Fruit fly (Drosophila melanogaster): Measurements from ENCODE around the gene Zip71B.

Gene Zip71B

dm6 chr3L:14982675-14983084 is 9.4 kb upstream of the Zip71B start, which contains the start of gene CG5114 (continued):
- peak; percentile 91 for TF ChIP-seq CG6791 (GFP tag; IDR thresholded peaks at IDR 0.05; ENCODE audit: partially characterized antibody)
- TF ChIP-seq CG14441 (GFP tag; IDR thresholded peaks at IDR 0.05), result peak; percentile 38; the same call in 1 of the 2 replicates
- TF ChIP-seq CG4820 (GFP tag; optimal IDR thresholded peaks at IDR 0.05), result peak; percentile 29
- TF ChIP-seq CG31224 (GFP tag; IDR thresholded peaks at IDR 0.05), result no peak
- no peak for TF ChIP-seq Poxn (GFP tag; IDR thresholded peaks at IDR 0.05)
- peak; percentile 36 for TF ChIP-seq ind (GFP tag; optimal IDR thresholded peaks at IDR 0.05)
- peak; percentile 73 for TF ChIP-seq lilli (GFP tag; optimal IDR thresholded peaks at IDR 0.05)
- peak; percentile 6 for TF ChIP-seq CG32532 (GFP tag; IDR thresholded peaks at IDR 0.05)
- TF ChIP-seq unpg (GFP tag; optimal IDR thresholded peaks at IDR 0.05), result peak; percentile 31
- peak; percentile 76 for TF ChIP-seq ato (GFP tag; IDR thresholded peaks at IDR 0.05; ENCODE audit: partially characterized antibody)
- TF ChIP-seq luna (GFP tag; optimal IDR thresholded peaks at IDR 0.05), result peak; percentile 1
- no peak for TF ChIP-seq pnt (GFP tag; optimal IDR thresholded peaks at IDR 0.05)
- no peak for TF ChIP-seq ap (GFP tag; IDR thresholded peaks at IDR 0.05)
- TF ChIP-seq fu2 (GFP tag; optimal IDR thresholded peaks at IDR 0.05), result peak; percentile 24
- TF ChIP-seq Neu2 (GFP tag; optimal IDR thresholded peaks at IDR 0.05; ENCODE audit: borderline replicate concordance), result no peak
- TF ChIP-seq crc (GFP tag; optimal IDR thresholded peaks at IDR 0.05), result no peak
- TF ChIP-seq Atf-2 (GFP tag; optimal IDR thresholded peaks at IDR 0.05), result peak; percentile 11
- TF ChIP-seq gsb (GFP tag; IDR thresholded peaks at IDR 0.05), result no peak
- TF ChIP-seq NFAT (GFP tag; IDR thresholded peaks at IDR 0.05), result peak; percentile 57; the same call in 1 of the 2 replicates
- TF ChIP-seq Sry-β (GFP tag; optimal IDR thresholded peaks at IDR 0.05), result no peak
- TF ChIP-seq pzg (GFP tag; optimal IDR thresholded peaks at IDR 0.05), result peak; percentile 96
- no peak for TF ChIP-seq CG6175 (GFP tag; IDR thresholded peaks at IDR 0.05)
- TF ChIP-seq CG3847 (GFP tag; IDR thresholded peaks at IDR 0.05), result peak; percentile 89
- TF ChIP-seq CG18619 (GFP tag; optimal IDR thresholded peaks at IDR 0.05), result no peak
- TF ChIP-seq CG7786 (GFP tag; optimal IDR thresholded peaks at IDR 0.05), result peak; percentile 35
- peak; percentile 31 for TF ChIP-seq CG3163 (GFP tag; optimal IDR thresholded peaks at IDR 0.05)
- TF ChIP-seq Fer2 (tag; optimal IDR thresholded peaks at IDR 0.05), result no peak
- TF ChIP-seq D19B (GFP tag; optimal IDR thresholded peaks at IDR 0.05), result no peak
- peak; percentile 37 for TF ChIP-seq Dad (GFP tag; optimal IDR thresholded peaks at IDR 0.05)
- no peak for TF ChIP-seq CG16815 (GFP tag; optimal IDR thresholded peaks at IDR 0.05)
- peak; percentile 33 for TF ChIP-seq CG30020 (tag; optimal IDR thresholded peaks at IDR 0.05)
- no peak for TF ChIP-seq jigr1 (GFP tag; IDR thresholded peaks at IDR 0.05)
- no peak for TF ChIP-seq GATAe (GFP tag; conservative IDR thresholded peaks at IDR 0.05)
- no peak; the same call in 2 of the 3 replicates for TF ChIP-seq H15 (GFP tag; IDR thresholded peaks at IDR 0.05)
- peak; percentile 55 for TF ChIP-seq row (GFP tag; IDR thresholded peaks at IDR 0.05)
- TF ChIP-seq toy (GFP tag; IDR thresholded peaks at IDR 0.05), result no peak
- no peak for TF ChIP-seq salm (tag; optimal IDR thresholded peaks at IDR 0.05)
- no peak for TF ChIP-seq CG31388 (GFP tag; optimal IDR thresholded peaks at IDR 0.05)
- peak; percentile 41 for TF ChIP-seq lbe (GFP tag; optimal IDR thresholded peaks at IDR 0.05)
- TF ChIP-seq CG13296 (GFP tag; optimal IDR thresholded peaks at IDR 0.05), result peak; percentile 32
- TF ChIP-seq Adf1 (GFP tag; IDR thresholded peaks at IDR 0.05), result no peak
- TF ChIP-seq CG15011 (GFP tag; optimal IDR thresholded peaks at IDR 0.05), result no peak
- TF ChIP-seq CG12942 (GFP tag; optimal IDR thresholded peaks at IDR 0.05), result no peak
- TF ChIP-seq Fer3 (tag; optimal IDR thresholded peaks at IDR 0.05), result peak; percentile 42
- TF ChIP-seq CG8359 (GFP tag; optimal IDR thresholded peaks at IDR 0.05; ENCODE audit: borderline replicate concordance), result no peak
- no peak for TF ChIP-seq Oli (tag; optimal IDR thresholded peaks at IDR 0.05)
- TF ChIP-seq bowl (GFP tag; IDR thresholded peaks at IDR 0.05), result no peak
- TF ChIP-seq Camta (GFP tag; optimal IDR thresholded peaks at IDR 0.05), result peak; percentile 51
- TF ChIP-seq eve (GFP tag; optimal IDR thresholded peaks at IDR 0.05), result no peak
- TF ChIP-seq twi (tag; optimal IDR thresholded peaks at IDR 0.05), result peak; percentile 59
- peak; percentile 2 for TF ChIP-seq en (GFP tag; optimal IDR thresholded peaks at IDR 0.05)
- peak; percentile 41 for TF ChIP-seq exex (tag; optimal IDR thresholded peaks at IDR 0.05)
